Worm (Caenorhabditis elegans): Measurements from ENCODE around the gene nhr-116.

DNA sequence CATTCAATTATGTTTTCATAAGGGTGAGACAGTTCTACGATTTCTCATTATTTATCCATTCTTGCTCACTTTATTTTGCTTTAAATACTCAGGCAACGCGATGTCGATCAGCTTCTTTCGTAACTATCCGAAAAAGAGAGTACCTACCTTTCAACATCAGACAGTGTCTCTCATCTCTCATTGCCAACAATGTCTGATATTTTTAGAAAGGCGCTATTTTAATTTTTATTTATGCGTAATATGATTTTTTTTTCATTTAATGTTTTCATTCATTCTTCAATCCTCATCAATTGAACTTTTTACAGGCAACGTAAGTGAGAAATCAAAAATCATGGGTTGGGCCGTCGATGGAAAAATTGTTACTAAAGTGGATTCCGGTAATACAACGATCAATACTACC, 27.3 kb upstream of the nhr-116 start, which contains the start of gene F09C6.13:
- TF ChIP-seq him-1 (tag; optimal IDR thresholded peaks at IDR 0.05) (no peak), dao-5 (tag; optimal IDR thresholded peaks at IDR 0.05) (no peak)

Data from whole organism, L4/young adult.